Fruit fly (Drosophila melanogaster) S2 (cell line): ENCODE measurements around the gene mtSSB.

Experiments
- CG8478 ChIP-seq: fragments of >200 bp; optimal IDR thresholded peaks from 2 replicates; lab custom pipeline; 2018
- CTCF ChIP-seq, 2 experiments: fragments of >200 bp; optimal IDR thresholded peaks; 2 replicates each; lab custom pipeline; 2018

dm6 chr3R:16239304-16239703 lies 34.3 kb upstream of the mtSSB start:
- TF ChIP-seq CTCF (optimal IDR thresholded peaks at IDR 0.05; lab: Kevin White, UChicago) = no peak
- TF ChIP-seq CG8478 (lab: Kevin White, UChicago) = no peak
